Worm (Caenorhabditis elegans) whole organism, early embryonic: ENCODE measurements around the gene C05D12.5.
A peak's percentile ranks its signal among the peaks of the same experiment; 100 is the strongest.
"Not testable (repeated sequence)": the region's sequence is repeated elsewhere in the genome, so short reads cannot be mapped to it uniquely, and the experiment has no call there.

Experiments used
- B0310.2 ChIP-seq: sonication (generic microtip); optimal IDR thresholded peaks from 2 replicates; lab custom pipeline; 2016; ENCODE audit warnings: mild to moderate bottlenecking, missing genetic modification characterization, missing compliant biosample characterization
- F13C5.2 ChIP-seq: sonication (generic microtip); optimal IDR thresholded peaks from 2 replicates; lab custom pipeline; 2017; ENCODE audit warnings: mild to moderate bottlenecking, missing genetic modification characterization, inconsistent platforms, missing compliant biosample characterization
- aly-1 ChIP-seq: sonication (generic microtip); optimal IDR thresholded peaks from 2 replicates; lab custom pipeline; 2016; ENCODE audit warnings: missing genetic modification characterization, missing compliant biosample characterization
- ama-1 ChIP-seq: fragments of 150-350 bp; optimal IDR thresholded peaks from 2 replicates; lab custom pipeline; 2014
- ceh-13 ChIP-seq: fragments of 200-800 bp; sonication (Bioruptor generic); optimal IDR thresholded peaks from 2 replicates; lab custom pipeline; 2018; ENCODE audit warnings: mild to moderate bottlenecking, missing genetic modification characterization, missing compliant biosample characterization
- ceh-36 ChIP-seq: sonication (generic microtip); optimal IDR thresholded peaks from 2 replicates; lab custom pipeline; 2016; ENCODE audit warnings: missing genetic modification characterization, inconsistent platforms, missing compliant biosample characterization
- ets-7 ChIP-seq: sonication (generic microtip); optimal IDR thresholded peaks from 2 replicates; lab custom pipeline; 2016; ENCODE audit warnings: missing genotype, missing genetic modification characterization, missing compliant biosample characterization
- flt-1 ChIP-seq: fragments of 200-800 bp; sonication (Bioruptor generic); IDR thresholded peaks from 2 replicates; pipeline ENCODE4 v1.3.6; 2022; ENCODE audit warnings: missing genetic modification characterization, missing compliant biosample characterization
- hmbx-1 ChIP-seq: sonication (generic microtip); optimal IDR thresholded peaks from 2 replicates; lab custom pipeline; 2016; ENCODE audit warnings: mild to moderate bottlenecking, missing genetic modification characterization, missing compliant biosample characterization
- hmg-4 ChIP-seq: fragments of 200-800 bp; sonication (Bioruptor generic); optimal IDR thresholded peaks from 2 replicates; lab custom pipeline; 2018; ENCODE audit warnings: mild to moderate bottlenecking, missing genetic modification characterization, missing compliant biosample characterization
- hnd-1 ChIP-seq: sonication (generic microtip); optimal IDR thresholded peaks from 2 replicates; lab custom pipeline; 2016; ENCODE audit warnings: missing genetic modification characterization, missing compliant biosample characterization
- pes-1 ChIP-seq: fragments of 200-800 bp; sonication (Bioruptor generic); IDR thresholded peaks from 2 replicates; pipeline ENCODE4 v1.3.6; 2022; ENCODE audit warnings: missing genetic modification reagents, missing genetic modification characterization, missing compliant biosample characterization
- scrt-1 ChIP-seq: fragments of 200-800 bp; sonication (Bioruptor generic); IDR thresholded peaks from 2 replicates; pipeline ENCODE4 v1.3.6; 2022; ENCODE audit warnings: missing genetic modification characterization, missing compliant biosample characterization
- sea-1 ChIP-seq: fragments of 200-800 bp; sonication (Bioruptor generic); conservative IDR thresholded peaks from 2 replicates; pipeline ENCODE4 v1.3.6; 2022; ENCODE audit warnings: missing genetic modification characterization, missing compliant biosample characterization
- tbx-11 ChIP-seq: fragments of 200-800 bp; sonication (Bioruptor generic); IDR thresholded peaks from 2 replicates; pipeline ENCODE4 v1.3.6; 2022; ENCODE audit warnings: missing genetic modification characterization, missing compliant biosample characterization
- tbx-37 ChIP-seq: fragments of 200-800 bp; sonication (Bioruptor generic); conservative IDR thresholded peaks from 2 replicates; pipeline ENCODE4 v1.3.6; 2022; ENCODE audit warnings: missing genetic modification reagents, missing genetic modification characterization, missing compliant biosample characterization
- tra-4 ChIP-seq: sonication (generic microtip); optimal IDR thresholded peaks from 2 replicates; lab custom pipeline; 2017; ENCODE audit warnings: missing genetic modification characterization, missing compliant biosample characterization

The C05D12.5 gene

DNA sequence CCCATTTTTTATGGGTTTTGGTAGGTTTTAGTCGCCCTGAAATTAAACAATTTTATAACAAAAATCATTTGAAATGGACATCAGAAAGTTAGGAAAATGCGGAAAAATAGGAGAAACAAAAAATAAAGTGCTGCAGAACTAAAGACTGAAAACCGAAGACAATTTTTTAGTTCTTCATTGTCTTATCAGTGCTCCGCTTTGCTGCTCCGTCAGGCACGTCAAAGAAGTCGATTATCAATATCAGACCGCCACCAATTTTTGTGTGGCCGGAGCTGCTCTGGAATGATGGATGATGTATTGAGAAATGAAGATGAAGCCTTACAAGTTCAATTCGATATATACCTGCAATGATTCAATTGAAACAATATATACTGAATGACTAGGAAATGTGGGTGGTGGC is 4.4 kb downstream of the C05D12.5 start, which contains the start of gene vha-6:
TSS of gene vha-6 (minus strand) at position 36 of the 400 bp plus-strand sequence.
- TF ChIP-seq ceh-36 (tag; lab: Kevin White, UChicago) (no peak), ets-7 (no peak), hmg-4 (GFP tag; lab: Kevin White, UChicago) (no peak), scrt-1 (GFP tag; lab: Robert Waterston, UW) (no peak), flt-1 (no peak), tbx-37 (GFP tag; lab: Robert Waterston, UW) (no peak), F13C5.2 (tag; lab: Kevin White, UChicago) (no peak)

DNA sequence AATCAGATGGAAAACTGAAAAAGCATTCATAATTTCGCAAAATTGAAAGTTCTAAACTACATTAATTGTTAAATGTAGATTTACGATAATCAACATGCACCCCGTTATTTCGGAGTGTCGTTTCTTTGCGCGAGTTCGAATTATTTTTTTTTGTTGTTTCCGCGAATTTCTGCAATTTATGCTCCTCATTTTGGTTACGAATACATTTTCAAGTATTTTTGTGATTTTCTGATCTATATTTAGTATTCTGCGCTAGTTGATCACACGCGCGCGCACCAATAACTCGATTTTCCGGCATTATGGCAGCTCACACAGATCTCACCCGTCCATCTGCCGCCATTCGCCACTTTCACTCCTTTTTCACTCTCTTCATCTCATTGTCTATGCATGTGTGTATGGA is 6.2 kb downstream of the C05D12.5 start, which contains the start of gene VW02B12L.2:
TSS of gene VW02B12L.2 (minus strand) at position 65 of the 400 bp plus-strand sequence.
- no peak for TF ChIP-seq ceh-36 (tag; lab: Kevin White, UChicago)
- peak; percentile 21 for TF ChIP-seq hmg-4 (GFP tag; lab: Kevin White, UChicago)

ce11 chrII:11442425-11442824 is 8.4 kb downstream of the C05D12.5 start, which contains the start of gene ebp-2:
ebp-2 (plus strand) TSS chrII:11442725.
- not testable (repeated sequence) for TF ChIP-seq hnd-1 (tag; lab: Kevin White, UChicago); sea-1 (GFP tag; lab: Robert Waterston, UW); ceh-13

- TF ChIP-seq tra-4 (tag; lab: Kevin White, UChicago): no peak
- TF ChIP-seq tbx-37 (GFP tag; lab: Robert Waterston, UW): no peak
- TF ChIP-seq F13C5.2 (tag; lab: Kevin White, UChicago): no peak
- TF ChIP-seq B0310.2 (tag; lab: Kevin White, UChicago): no peak
- no peak for TF ChIP-seq hmbx-1 (tag; lab: Kevin White, UChicago)
- no peak for TF ChIP-seq ets-7
- TF ChIP-seq scrt-1 (GFP tag; lab: Robert Waterston, UW): no peak
- TF ChIP-seq aly-1 (tag; lab: Kevin White, UChicago): no peak
- TF ChIP-seq hnd-1 (tag; lab: Kevin White, UChicago): no peak
- no peak for TF ChIP-seq ceh-36 (tag; lab: Kevin White, UChicago)
- TF ChIP-seq flt-1: no peak
- no peak for TF ChIP-seq ceh-13
Measured at ce11 chrII:11443128-11443527, 9.1 kb downstream of the C05D12.5 start.

- TF ChIP-seq tbx-11 (GFP tag; lab: Robert Waterston, UW) (no peak), pes-1 (GFP tag; lab: Robert Waterston, UW) (no peak), hnd-1 (tag; lab: Kevin White, UChicago) (no peak), tbx-37 (GFP tag; lab: Robert Waterston, UW) (no peak), flt-1 (no peak), hmg-4 (GFP tag; lab: Kevin White, UChicago) (no peak), tra-4 (tag; lab: Kevin White, UChicago) (no peak)
Measured at ce11 chrII:11443862-11444261, 9.8 kb downstream of the C05D12.5 start, which contains the start of gene adbp-1. adbp-1 (plus strand) TSS chrII:11444162.

- TF ChIP-seq B0310.2 (tag; lab: Kevin White, UChicago) (no peak), tbx-11 (GFP tag; lab: Robert Waterston, UW) (no peak), ceh-13 (no peak), ets-7 (no peak), ama-1 (lab: Kevin White, UChicago) (no peak), scrt-1 (GFP tag; lab: Robert Waterston, UW) (no peak), aly-1 (tag; lab: Kevin White, UChicago) (no peak), F13C5.2 (tag; lab: Kevin White, UChicago) (no peak), hnd-1 (tag; lab: Kevin White, UChicago) (no peak), sea-1 (GFP tag; lab: Robert Waterston, UW) (no peak), hmbx-1 (tag; lab: Kevin White, UChicago) (no peak), hmg-4 (GFP tag; lab: Kevin White, UChicago) (no peak), flt-1 (no peak), pes-1 (GFP tag; lab: Robert Waterston, UW) (no peak), tra-4 (tag; lab: Kevin White, UChicago) (no peak)
Measured at ce11 chrII:11444973-11445372, 10.9 kb downstream of the C05D12.5 start, which contains the start of gene W02B12.13. W02B12.13 (plus strand) TSS chrII:11445273.

DNA sequence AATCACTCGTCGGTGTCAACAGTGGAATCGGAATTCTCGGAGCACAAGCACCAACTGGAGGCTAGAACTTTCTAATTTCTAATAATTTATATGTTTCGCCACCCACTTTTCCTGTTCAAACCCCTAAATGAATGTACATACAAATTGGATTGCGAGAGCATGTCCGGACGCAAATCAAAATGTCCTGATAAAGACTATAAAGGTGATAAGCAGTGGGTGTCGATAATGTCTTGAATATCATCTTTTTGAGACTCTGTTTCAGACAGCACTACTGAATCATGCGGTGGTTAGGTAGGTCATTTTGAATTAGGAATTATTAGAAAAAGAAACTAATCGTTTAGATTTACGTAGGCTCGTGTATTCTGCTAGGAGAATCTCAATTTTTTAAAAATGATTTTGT is 14.7 kb downstream of the C05D12.5 start, which contains the start of gene W02B12.1:
TSS of gene W02B12.1 (plus strand) at position 269 of the 400 bp plus-strand sequence.
- TF ChIP-seq tbx-37 (GFP tag; lab: Robert Waterston, UW) (no peak), aly-1 (tag; lab: Kevin White, UChicago) (no peak), sea-1 (GFP tag; lab: Robert Waterston, UW) (no peak), F13C5.2 (tag; lab: Kevin White, UChicago) (no peak), ceh-13 (no peak), ets-7 (no peak), hnd-1 (tag; lab: Kevin White, UChicago) (no peak), flt-1 (no peak), tbx-11 (GFP tag; lab: Robert Waterston, UW) (no peak), ama-1 (lab: Kevin White, UChicago) (no peak), hmg-4 (GFP tag; lab: Kevin White, UChicago) (no peak), tra-4 (tag; lab: Kevin White, UChicago) (no peak), ceh-36 (tag; lab: Kevin White, UChicago) (no peak)

ce11 chrII:11450882-11451281 is 16.8 kb downstream of the C05D12.5 start:
- TF ChIP-seq hmbx-1 (tag; lab: Kevin White, UChicago) (no peak), hmg-4 (GFP tag; lab: Kevin White, UChicago) (no peak), ceh-13 (no peak), ceh-36 (tag; lab: Kevin White, UChicago) (no peak), tbx-37 (GFP tag; lab: Robert Waterston, UW) (no peak), flt-1 (no peak), tra-4 (tag; lab: Kevin White, UChicago) (no peak), hnd-1 (tag; lab: Kevin White, UChicago) (no peak)
